Fruit fly (Drosophila melanogaster) whole organism: ENCODE results near the gene robl37BC.

Experiments
- CG8478 ChIP-seq: fragments of >200 bp; optimal IDR thresholded peaks from 2 replicates; lab custom pipeline; 2018; ENCODE audit warnings: inconsistent platforms
- pan ChIP-seq: fragments of >200 bp; optimal IDR thresholded peaks from 2 replicates; lab custom pipeline; 2017
- psq ChIP-seq: fragments of >200 bp; optimal IDR thresholded peaks from 2 replicates; lab custom pipeline; 2017

DNA sequence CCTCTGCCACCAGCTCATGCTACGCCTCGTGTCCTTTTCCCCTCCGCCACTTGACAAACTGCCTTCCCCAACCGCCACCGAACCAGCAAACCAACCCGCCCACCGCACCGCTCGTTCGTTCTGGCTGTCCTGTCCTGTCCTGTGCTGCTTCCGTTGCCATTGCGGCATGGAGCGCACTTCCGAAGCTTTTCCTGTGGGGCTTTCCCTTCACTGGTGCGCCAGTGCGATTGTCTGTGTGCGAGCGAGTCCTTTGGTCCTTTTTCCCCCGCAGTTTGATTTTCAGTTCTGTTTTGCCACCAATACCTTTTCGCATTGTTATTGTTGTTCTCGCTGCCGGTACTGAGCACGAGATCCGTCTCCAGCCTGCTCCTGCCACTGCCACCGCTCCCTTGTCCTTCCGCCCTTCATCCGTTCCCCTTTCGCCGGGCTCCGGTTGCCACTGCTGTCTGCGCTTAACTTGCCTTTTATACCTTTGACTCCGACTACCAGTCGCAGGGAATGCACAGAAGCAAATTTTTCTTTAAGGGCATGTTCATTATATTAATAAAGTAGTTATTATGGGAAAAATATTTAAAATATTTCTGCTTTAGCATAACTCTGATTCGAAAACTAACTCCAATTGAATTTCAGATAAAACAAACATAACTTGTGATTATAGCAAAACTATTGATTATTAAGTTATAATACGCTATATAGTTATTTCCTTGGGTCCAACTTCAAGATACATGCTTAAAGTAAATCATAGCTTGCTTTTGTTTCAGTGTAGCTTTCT, 13.5 kb downstream of the robl37BC start:
- no peak for TF ChIP-seq pan (lab: Kevin White, UChicago)
- TF ChIP-seq CG8478 (lab: Kevin White, UChicago): no peak
- no peak for TF ChIP-seq psq
